Fruit fly (Drosophila melanogaster): Measurements from ENCODE around the gene CG2258.

The CG2258 gene

DNA sequence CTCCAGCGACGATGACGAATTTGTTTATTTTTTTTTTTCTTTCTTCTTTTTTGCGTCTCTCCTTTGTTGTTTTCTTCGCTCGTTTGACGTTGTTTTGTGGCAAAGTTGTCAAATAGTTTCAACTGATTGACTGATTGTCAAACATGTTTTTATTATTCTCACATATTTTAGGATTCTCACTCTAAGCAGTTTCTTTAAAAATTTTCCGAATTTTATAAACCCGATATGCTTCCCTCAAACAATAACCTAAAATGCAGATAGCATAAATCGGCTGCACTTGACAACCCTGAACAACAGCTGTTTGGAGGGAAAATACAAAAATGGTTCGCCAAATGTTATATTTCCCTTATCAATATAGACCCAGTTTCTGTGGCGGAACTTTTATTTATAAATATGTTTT lies 41.6 kb upstream of the CG2258 start, which contains the start of gene CG17982 (continued):
- peak in 1 of 2 experiments; percentile 88 for TF ChIP-seq ss (GFP tag; optimal IDR thresholded peaks at IDR 0.05)
- TF ChIP-seq fkh (GFP tag; optimal IDR thresholded peaks at IDR 0.05) = peak; percentile 66
- TF ChIP-seq Smox (GFP tag; optimal IDR thresholded peaks at IDR 0.05) = no peak
- peak; percentile 92 for TF ChIP-seq CG6276 (GFP tag; optimal IDR thresholded peaks at IDR 0.05)
- TF ChIP-seq Ets96B (tag; optimal IDR thresholded peaks at IDR 0.05) = peak; percentile 90
- peak; percentile 84 for TF ChIP-seq CG32006 (GFP tag; optimal IDR thresholded peaks at IDR 0.05)
- peak; percentile 90 for TF ChIP-seq CG8632 (GFP tag; optimal IDR thresholded peaks at IDR 0.05)

DNA sequence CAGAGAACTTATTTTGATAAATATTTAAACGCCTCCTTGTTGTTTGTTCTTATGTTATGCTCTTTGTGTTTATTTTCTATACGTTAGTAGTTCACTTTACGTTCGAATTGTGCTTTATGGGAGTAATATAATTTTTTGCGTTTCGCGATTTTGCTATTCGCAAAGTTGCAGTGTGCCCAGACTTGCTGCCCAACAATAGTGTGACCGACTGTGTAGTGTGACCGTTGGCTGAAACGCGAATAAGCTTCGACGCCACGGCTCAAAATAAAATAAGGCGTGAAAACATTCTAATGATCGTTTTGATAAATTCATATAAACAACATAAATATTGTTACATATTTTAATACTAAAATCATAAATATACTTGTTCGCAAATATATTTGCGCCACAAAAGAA lies 40.2 kb upstream of the CG2258 start, which contains the start of gene Smox:
TSS of gene Smox (minus strand) at position 213 of the 396 bp plus-strand sequence.
- TF ChIP-seq CG8319 (GFP tag; optimal IDR thresholded peaks at IDR 0.05) = no peak
- TF ChIP-seq achi (GFP tag; optimal IDR thresholded peaks at IDR 0.05) = no peak
- TF ChIP-seq salr (GFP tag; optimal IDR thresholded peaks at IDR 0.05) = no peak
- no peak for TF ChIP-seq eg (GFP tag; IDR thresholded peaks at IDR 0.05)
- TF ChIP-seq Sox14 (GFP tag; optimal IDR thresholded peaks at IDR 0.05) = peak; percentile 18
- TF ChIP-seq topi (GFP tag; optimal IDR thresholded peaks at IDR 0.05) = no peak
- TF ChIP-seq Eip78C (GFP tag) = peak; percentile 50

DNA sequence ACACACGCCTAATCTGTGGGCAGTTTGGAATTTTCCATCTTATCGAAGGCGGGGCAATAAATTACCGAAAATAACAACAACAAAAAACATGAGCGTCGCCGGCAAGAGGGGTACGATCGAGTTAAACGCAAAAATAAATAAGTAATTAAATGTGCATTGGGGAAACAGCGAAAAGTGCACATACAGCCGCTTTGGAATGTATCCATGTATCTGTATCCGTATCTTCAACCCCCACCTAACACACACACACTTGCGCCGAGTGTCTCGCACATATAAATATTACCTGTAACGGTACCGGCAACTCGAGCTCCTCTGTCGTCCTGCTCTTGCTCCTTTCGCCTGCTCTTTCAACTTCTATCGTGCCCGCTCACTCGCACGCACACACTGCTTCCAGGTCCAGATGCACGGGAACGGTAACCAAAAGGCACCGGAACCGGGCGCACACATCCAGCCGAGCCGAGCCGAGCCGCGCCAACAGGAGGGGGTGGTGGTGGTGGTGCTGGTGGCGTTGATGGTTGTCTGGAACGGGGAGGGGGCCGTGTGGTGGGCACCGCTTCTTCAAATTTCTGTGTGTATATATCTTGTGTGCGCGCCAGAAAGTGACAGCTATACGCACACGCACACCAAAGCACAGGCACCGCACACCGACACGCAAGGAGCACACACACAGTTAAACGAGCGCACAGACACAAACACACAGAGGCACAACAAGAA lies 39.6 kb upstream of the CG2258 start:
- peak; percentile 38 for TF ChIP-seq Eip75B (GFP tag; optimal IDR thresholded peaks at IDR 0.05)
- TF ChIP-seq CG34406 (GFP tag; optimal IDR thresholded peaks at IDR 0.05) = peak; percentile 6
- no peak for TF ChIP-seq Smox (GFP tag; optimal IDR thresholded peaks at IDR 0.05)
- no peak for TF ChIP-seq Gug (GFP tag; IDR thresholded peaks at IDR 0.05)
- TF ChIP-seq CG6808 (GFP tag; optimal IDR thresholded peaks at IDR 0.05) = peak; percentile 47
- TF ChIP-seq ss (GFP tag; optimal IDR thresholded peaks at IDR 0.05) = peak; percentile 52 to 70
- TF ChIP-seq CG6792 (GFP tag; optimal IDR thresholded peaks at IDR 0.05) = peak; percentile 20
- TF ChIP-seq CG9139 (GFP tag; optimal IDR thresholded peaks at IDR 0.05) = no peak
- peak; percentile 17 for TF ChIP-seq CG3919 (GFP tag; optimal IDR thresholded peaks at IDR 0.05)
- no peak for TF ChIP-seq Blimp-1 (GFP tag; optimal IDR thresholded peaks at IDR 0.05)
- no peak for TF ChIP-seq CG31627 (GFP tag; optimal IDR thresholded peaks at IDR 0.05)
- TF ChIP-seq CG8632 (GFP tag; optimal IDR thresholded peaks at IDR 0.05) = peak; percentile 17
- TF ChIP-seq fd85E (GFP tag; optimal IDR thresholded peaks at IDR 0.05) = no peak
- no peak for TF ChIP-seq Sox15 (GFP tag; optimal IDR thresholded peaks at IDR 0.05)
- no peak for TF ChIP-seq CG11902 (GFP tag; optimal IDR thresholded peaks at IDR 0.05)
- TF ChIP-seq CG7368 (GFP tag; optimal IDR thresholded peaks at IDR 0.05) = peak; percentile 19
- no peak for TF ChIP-seq Sox102F (GFP tag; optimal IDR thresholded peaks at IDR 0.05)
- no peak for TF ChIP-seq spab (GFP tag; optimal IDR thresholded peaks at IDR 0.05)
- no peak for TF ChIP-seq Hr4 (GFP tag; optimal IDR thresholded peaks at IDR 0.05)
- no peak for TF ChIP-seq Sox14 (GFP tag; optimal IDR thresholded peaks at IDR 0.05)
- TF ChIP-seq CG4318 (GFP tag; optimal IDR thresholded peaks at IDR 0.05) = no peak
- TF ChIP-seq Eip78C (GFP tag) = peak; percentile 68
- peak; percentile 8 for TF ChIP-seq pdm3 (GFP tag; optimal IDR thresholded peaks at IDR 0.05)
- peak; percentile 28 for TF ChIP-seq Ets96B (tag; optimal IDR thresholded peaks at IDR 0.05)
- TF ChIP-seq achi (GFP tag; optimal IDR thresholded peaks at IDR 0.05) = no peak
- peak; percentile 85 for TF ChIP-seq CG1621 (tag; optimal IDR thresholded peaks at IDR 0.05)
- TF ChIP-seq eg (GFP tag; IDR thresholded peaks at IDR 0.05) = peak; percentile 57
- no peak for TF ChIP-seq Ets21C (GFP tag; optimal IDR thresholded peaks at IDR 0.05)
- peak; percentile 57; the same call in 1 of the 3 replicates for TF ChIP-seq CG6163 (GFP tag; IDR thresholded peaks at IDR 0.05)
- TF ChIP-seq Hr38 (GFP tag; optimal IDR thresholded peaks at IDR 0.05) = no peak
- TF ChIP-seq topi (GFP tag; optimal IDR thresholded peaks at IDR 0.05) = peak; percentile 30
- TF ChIP-seq vri (GFP tag; optimal IDR thresholded peaks at IDR 0.05) = peak; percentile 54
- peak in 1 of 2 experiments; percentile 9 for TF ChIP-seq salr (GFP tag; optimal IDR thresholded peaks at IDR 0.05)
- peak; percentile 12 for TF ChIP-seq CG32006 (GFP tag; optimal IDR thresholded peaks at IDR 0.05)
- no peak for TF ChIP-seq fd59A (GFP tag; optimal IDR thresholded peaks at IDR 0.05)
- TF ChIP-seq lz (GFP tag; optimal IDR thresholded peaks at IDR 0.05) = no peak
- no peak for TF ChIP-seq cyc (GFP tag; optimal IDR thresholded peaks at IDR 0.05)
- peak; percentile 38 for TF ChIP-seq CG6854 (GFP tag; optimal IDR thresholded peaks at IDR 0.05)
- peak; percentile 21 for TF ChIP-seq Hr39 (GFP tag; optimal IDR thresholded peaks at IDR 0.05)
- peak; percentile 24 for TF ChIP-seq Met (GFP tag; optimal IDR thresholded peaks at IDR 0.05)
- no peak for TF ChIP-seq CG11762 (GFP tag; optimal IDR thresholded peaks at IDR 0.05; ENCODE audit: insufficient read depth)
- no peak for TF ChIP-seq CG10669 (GFP tag; optimal IDR thresholded peaks at IDR 0.05)
